Fruit fly (Drosophila melanogaster) whole organism, pupa: ENCODE results near the gene msn.

Experiments used
- CG15710 ChIP-seq: fragments of 200-800 bp; sonication (Bioruptor generic); optimal IDR thresholded peaks from 2 replicates; lab custom pipeline; 2018; ENCODE audit warnings: missing biosample characterization, mild to moderate bottlenecking, missing genetic modification characterization, moderate library complexity
- CG32121 ChIP-seq: fragments of 200-800 bp; sonication (Bioruptor generic); IDR thresholded peaks from 2 replicates; pipeline ENCODE4 v1.3.6; 2022; ENCODE audit warnings: missing biosample characterization, missing genetic modification characterization
- CG4496 ChIP-seq: fragments of 200-800 bp; sonication (Bioruptor generic); IDR thresholded peaks from 3 replicates; pipeline ENCODE4 v1.3.6; 2022; ENCODE audit warnings: missing biosample characterization, missing genetic modification characterization
- CG8301 ChIP-seq: fragments of 200-800 bp; sonication (Bioruptor generic); optimal IDR thresholded peaks from 2 replicates; lab custom pipeline; 2018; ENCODE audit warnings: missing biosample characterization, mild to moderate bottlenecking, missing genetic modification characterization
- D1 ChIP-seq: fragments of 200-800 bp; sonication (Bioruptor generic); optimal IDR thresholded peaks from 2 replicates; lab custom pipeline; 2018; ENCODE audit warnings: missing biosample characterization, mild to moderate bottlenecking, missing genetic modification characterization, moderate library complexity
- Snoo ChIP-seq: fragments of 200-800 bp; sonication (Bioruptor generic); optimal IDR thresholded peaks from 3 replicates; lab custom pipeline; 2017; ENCODE audit warnings: missing biosample characterization, mild to moderate bottlenecking, missing genetic modification characterization, inconsistent platforms
- gl ChIP-seq: fragments of 200-800 bp; sonication (Bioruptor generic); optimal IDR thresholded peaks from 2 replicates; lab custom pipeline; 2018; ENCODE audit warnings: missing biosample characterization, mild to moderate bottlenecking, missing genetic modification characterization

dm6 chr3L:2582753-2583536, 3.4 kb downstream of the msn start:
- TF ChIP-seq CG15710 (tag; lab: Kevin White, UChicago) (peak; percentile 72), gl (tag; lab: Kevin White, UChicago) (peak; percentile 32), D1 (tag; lab: Kevin White, UChicago) (peak; percentile 0), CG8301 (tag; lab: Kevin White, UChicago) (peak; percentile 66), CG32121 (GFP tag; lab: Robert Waterston, UW) (peak; percentile 85), Snoo (tag; lab: Kevin White, UChicago) (peak; percentile 83), CG4496 (peak; percentile 94)
